Worm (Caenorhabditis elegans) whole organism, L4/young adult: ENCODE measurements around the gene F32A5.4.

ENCODE experiments used
- W03F9.2 ChIP-seq: fragments of 150-350 bp; optimal IDR thresholded peaks from 2 replicates; lab custom pipeline; 2014; ENCODE audit warnings: missing biosample characterization, missing genetic modification characterization
- dao-5 ChIP-seq: sonication (generic microtip); optimal IDR thresholded peaks from 2 replicates; lab custom pipeline; 2016; ENCODE audit warnings: missing genotype, missing genetic modification characterization, moderate library complexity, missing compliant biosample characterization
- him-1 ChIP-seq: sonication (generic microtip); optimal IDR thresholded peaks from 2 replicates; lab custom pipeline; 2016; ENCODE audit warnings: missing genotype, missing genetic modification reagents, missing genetic modification characterization, missing compliant biosample characterization

F32A5.4 gene

DNA sequence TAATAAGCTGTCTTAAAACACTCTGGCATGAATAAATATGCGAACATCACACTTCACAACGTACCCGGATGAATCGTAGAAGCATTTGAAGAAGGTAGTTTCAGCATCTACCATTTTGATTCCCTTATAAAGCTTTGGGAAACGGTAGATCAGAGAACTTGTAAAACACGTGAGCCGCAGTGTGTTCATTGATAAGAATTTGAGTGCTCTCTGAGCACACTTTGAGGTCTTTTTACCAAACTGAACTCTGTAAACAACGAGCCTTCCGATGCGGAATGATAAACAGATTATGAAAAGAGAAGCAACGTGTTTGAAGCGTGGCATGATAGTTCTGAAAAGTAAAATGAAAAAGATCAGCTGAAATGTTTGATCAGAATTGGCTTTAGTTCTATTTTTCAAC is 9.3 kb downstream of the F32A5.4 start, which contains the start of gene aqp-1:
TSS of gene aqp-1 (minus strand) at position 102 of the 400 bp plus-strand sequence.
- TF ChIP-seq W03F9.2 (tag; lab: Kevin White, UChicago) = no peak
- no peak for TF ChIP-seq dao-5
- TF ChIP-seq him-1 (tag; lab: Kevin White, UChicago) = no peak

DNA sequence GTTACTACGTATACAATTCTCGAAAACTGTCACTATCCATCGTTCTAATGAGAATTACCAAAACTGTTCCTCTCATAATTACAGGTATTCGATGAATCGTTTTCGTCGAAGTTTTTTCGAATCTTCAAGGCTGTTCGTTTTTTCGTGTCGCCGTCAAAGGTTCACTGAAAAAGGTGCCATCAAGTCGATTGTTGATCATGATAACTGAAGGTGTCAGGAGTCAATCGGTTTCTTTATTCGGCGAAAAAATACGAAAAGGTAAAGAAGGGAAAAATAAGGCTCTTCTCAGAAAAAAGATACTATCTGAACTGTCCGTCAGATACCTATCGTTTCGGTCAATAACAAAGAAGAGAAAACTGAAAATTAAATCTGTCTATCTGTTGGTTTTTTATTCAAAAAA is 9.8 kb downstream of the F32A5.4 start:
- TF ChIP-seq him-1 (tag; lab: Kevin White, UChicago) (no peak), dao-5 (no peak), W03F9.2 (tag; lab: Kevin White, UChicago) (no peak)

ce11 chrII:7239705-7240104 is 10.8 kb downstream of the F32A5.4 start:
- TF ChIP-seq W03F9.2 (tag; lab: Kevin White, UChicago) (no peak), him-1 (tag; lab: Kevin White, UChicago) (no peak)

- TF ChIP-seq dao-5 (no peak), him-1 (tag; lab: Kevin White, UChicago) (no peak), W03F9.2 (tag; lab: Kevin White, UChicago) (no peak)
Measured at ce11 chrII:7242754-7243153, 13.8 kb downstream of the F32A5.4 start.

DNA sequence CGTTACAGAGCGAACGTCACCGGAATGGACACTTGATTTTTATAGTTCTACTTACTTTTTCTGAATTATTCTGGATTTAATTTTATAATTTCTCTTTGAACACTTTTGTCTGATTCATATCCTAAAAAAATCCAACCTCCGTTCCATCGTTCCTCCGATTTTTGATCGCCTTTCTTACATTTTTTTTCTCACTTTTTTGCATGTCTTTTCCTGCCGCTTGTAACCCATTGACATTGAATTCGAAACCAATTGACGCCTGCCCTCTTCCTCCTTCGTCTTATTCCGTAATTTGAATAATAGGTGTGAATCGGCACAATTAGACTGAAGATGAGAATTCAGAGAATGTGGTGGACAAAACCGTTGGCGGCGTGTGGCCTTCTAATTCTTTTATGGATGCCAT is 16.6 kb downstream of the F32A5.4 start, which contains the start of gene skpo-3:
TSS of gene skpo-3 (plus strand) at position 301 of the 400 bp plus-strand sequence.
- TF ChIP-seq W03F9.2 (tag; lab: Kevin White, UChicago) (no peak), him-1 (tag; lab: Kevin White, UChicago) (no peak), dao-5 (no peak)

ce11 chrII:7251978-7252377 is 23.0 kb downstream of the F32A5.4 start, which contains the start of the genes prx-13 and ada-2:
TSS of gene prx-13 (minus strand) at chrII:7252015.
TSS of gene ada-2 (plus strand) at chrII:7252259.
- no peak for TF ChIP-seq dao-5
- TF ChIP-seq W03F9.2 (tag; lab: Kevin White, UChicago) = no peak
- no peak for TF ChIP-seq him-1 (tag; lab: Kevin White, UChicago)

- TF ChIP-seq W03F9.2 (tag; lab: Kevin White, UChicago) (no peak), him-1 (tag; lab: Kevin White, UChicago) (no peak), dao-5 (no peak)
Measured at ce11 chrII:7253073-7253472, 24.1 kb downstream of the F32A5.4 start, which contains the start of gene lsm-4. TSS of gene lsm-4 (minus strand) at chrII:7253163.

DNA sequence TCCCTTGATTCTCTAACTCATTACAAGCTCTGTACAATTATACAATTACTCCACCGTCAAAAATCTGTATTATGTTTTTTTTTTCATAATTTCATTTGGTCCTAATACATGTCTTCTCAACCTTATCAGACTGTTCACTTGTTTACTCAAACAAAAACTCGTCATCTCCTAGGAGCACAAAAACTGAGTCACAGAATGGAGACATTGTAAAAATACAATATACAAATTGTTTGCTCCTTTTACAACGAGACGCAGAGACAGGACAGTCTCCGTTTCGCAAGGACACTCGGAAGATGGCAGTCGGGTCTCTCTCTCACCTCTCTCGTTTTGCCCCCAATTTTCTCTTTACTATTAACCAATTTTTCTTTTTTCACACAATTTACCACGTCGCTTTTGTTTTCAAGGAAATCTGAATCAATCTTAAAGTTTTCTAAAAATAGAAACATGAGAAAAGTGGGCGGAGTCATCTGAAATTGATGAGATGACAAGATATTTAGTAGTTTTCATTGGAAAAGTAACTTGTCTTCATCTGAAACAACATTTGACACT is 26.7 kb downstream of the F32A5.4 start, which contains the start of gene F32A5.8:
TSS of gene F32A5.8 (plus strand) at position 499 of the 549 bp plus-strand sequence.
- TF ChIP-seq him-1 (tag; lab: Kevin White, UChicago) (no peak), dao-5 (no peak)

- TF ChIP-seq W03F9.2 (tag; lab: Kevin White, UChicago) (no peak), him-1 (tag; lab: Kevin White, UChicago) (no peak), dao-5 (no peak)
Measured at ce11 chrII:7261854-7262253, 32.9 kb downstream of the F32A5.4 start, which contains the start of gene C30G12.4. TSS of gene C30G12.4 (plus strand) at chrII:7262154.

ce11 chrII:7264675-7265074 is 35.7 kb downstream of the F32A5.4 start:
- TF ChIP-seq dao-5 (no peak), W03F9.2 (tag; lab: Kevin White, UChicago) (no peak), him-1 (tag; lab: Kevin White, UChicago) (no peak)

ce11 chrII:7269783-7270182 is 40.8 kb downstream of the F32A5.4 start:
- TF ChIP-seq W03F9.2 (tag; lab: Kevin White, UChicago) (no peak), him-1 (tag; lab: Kevin White, UChicago) (no peak), dao-5 (no peak)

DNA sequence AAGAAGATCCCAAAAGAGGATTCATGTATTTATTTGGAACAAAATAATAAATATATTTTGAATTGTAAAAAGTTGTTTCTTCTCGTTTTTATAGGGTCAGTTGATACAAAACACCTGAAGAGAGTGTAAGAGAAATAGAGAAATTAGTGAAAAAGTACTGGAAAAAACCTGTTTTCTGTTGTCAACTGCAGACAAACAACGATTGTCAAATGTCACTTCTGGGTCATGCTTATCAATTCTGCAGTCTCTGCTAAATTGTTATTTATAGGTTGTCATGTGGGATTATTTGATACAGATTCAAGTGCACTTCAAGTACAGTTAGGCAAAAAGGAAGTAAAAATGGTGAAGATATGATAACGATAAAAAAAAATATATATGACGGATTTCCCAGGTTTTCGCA is 43.6 kb downstream of the F32A5.4 start:
- no peak for TF ChIP-seq him-1 (tag; lab: Kevin White, UChicago)
- no peak for TF ChIP-seq W03F9.2 (tag; lab: Kevin White, UChicago)
- no peak for TF ChIP-seq dao-5

ce11 chrII:7273517-7273916 is 44.6 kb downstream of the F32A5.4 start:
- TF ChIP-seq him-1 (tag; lab: Kevin White, UChicago) (no peak), W03F9.2 (tag; lab: Kevin White, UChicago) (no peak), dao-5 (no peak)

ce11 chrII:7277257-7277656 is 48.3 kb downstream of the F32A5.4 start:
- TF ChIP-seq W03F9.2 (tag; lab: Kevin White, UChicago) (no peak), dao-5 (no peak), him-1 (tag; lab: Kevin White, UChicago) (no peak)

ce11 chrII:7277925-7278324 is 49.0 kb downstream of the F32A5.4 start:
- TF ChIP-seq dao-5 (no peak), W03F9.2 (tag; lab: Kevin White, UChicago) (no peak), him-1 (tag; lab: Kevin White, UChicago) (no peak)
